Worm (Caenorhabditis elegans) whole organism, L4 larva: ENCODE measurements around the gene micu-1.

Experiments
- D1046.2 ChIP-seq: fragments of 200-800 bp; sonication (Bioruptor generic); IDR thresholded peaks from 2 replicates; pipeline ENCODE4 v1.3.6; 2022; ENCODE audit warnings: missing genetic modification characterization, missing compliant biosample characterization
- F49E8.2 ChIP-seq: sonication (generic microtip); optimal IDR thresholded peaks from 2 replicates; lab custom pipeline; 2016; ENCODE audit warnings: missing compliant biosample characterization, mild to moderate bottlenecking, missing genetic modification characterization, borderline replicate concordance
- R02D3.7 ChIP-seq: fragments of 150-350 bp; sonication (generic microtip); optimal IDR thresholded peaks from 3 replicates; lab custom pipeline; 2014; ENCODE audit warnings: missing biosample characterization, missing genetic modification characterization
- T20F7.1 ChIP-seq: fragments of 200-800 bp; sonication (Bioruptor generic); optimal IDR thresholded peaks from 2 replicates; lab custom pipeline; 2018; ENCODE audit warnings: mild to moderate bottlenecking, missing genetic modification characterization, missing compliant biosample characterization
- T26A8.4 ChIP-seq: fragments of 200-800 bp; sonication (Bioruptor generic); IDR thresholded peaks from 2 replicates; pipeline ENCODE4 v1.3.6; 2022; ENCODE audit warnings: missing genetic modification characterization, missing compliant biosample characterization
- ama-1 ChIP-seq: fragments of 150-350 bp; optimal IDR thresholded peaks from 2 replicates; lab custom pipeline; 2014; ENCODE audit warnings: inconsistent platforms, mixed read lengths
- arid-1 ChIP-seq: fragments of 200-800 bp; sonication (Bioruptor generic); conservative IDR thresholded peaks from 2 replicates; pipeline ENCODE4 v1.3.6; 2022; ENCODE audit warnings: missing genetic modification reagents, missing genetic modification characterization, missing compliant biosample characterization
- daf-16 ChIP-seq, 3 experiments: sonication (generic microtip); optimal IDR thresholded peaks; 2 replicates each; lab custom pipeline; 2016 to 2017; ENCODE audit warnings: missing genetic modification characterization in 3 of 3, missing genetic modification reagents in 3 of 3, mild to moderate bottlenecking in 2 of 3, missing compliant biosample characterization in 2 of 3, missing biosample characterization in 1 of 3, moderate library complexity in 1 of 3
- daf-19 ChIP-seq: fragments of 200-800 bp; sonication (Bioruptor generic); conservative IDR thresholded peaks from 2 replicates; pipeline ENCODE4 v1.3.6; 2022; ENCODE audit warnings: missing genetic modification characterization, missing compliant biosample characterization
- dmd-6 ChIP-seq: fragments of 200-800 bp; sonication (Bioruptor generic); IDR thresholded peaks from 2 replicates; pipeline ENCODE4 v1.3.6; 2022; ENCODE audit warnings: missing genetic modification reagents, missing genetic modification characterization, missing compliant biosample characterization
- duxl-1 ChIP-seq: sonication (generic microtip); optimal IDR thresholded peaks from 2 replicates; lab custom pipeline; 2016; ENCODE audit warnings: mild to moderate bottlenecking, missing genetic modification characterization, moderate library complexity, missing compliant biosample characterization; ENCODE audit not compliant: poor library complexity
- dve-1 ChIP-seq: sonication (generic microtip); optimal IDR thresholded peaks from 2 replicates; lab custom pipeline; 2017; ENCODE audit warnings: antibody characterized with exemption, mild to moderate bottlenecking, missing genetic modification characterization, missing compliant biosample characterization; ENCODE audit not compliant: insufficient read depth
- fos-1 ChIP-seq: fragments of 150-350 bp; optimal IDR thresholded peaks from 2 replicates; lab custom pipeline; 2014; ENCODE audit warnings: missing biosample characterization, missing genetic modification characterization
- hif-1 ChIP-seq, 2 experiments: sonication (generic microtip); optimal IDR thresholded peaks; 2 replicates each; lab custom pipeline; 2016 to 2017; ENCODE audit warnings: missing compliant biosample characterization in 2 of 2, missing genetic modification characterization in 2 of 2, missing genetic modification reagents in 2 of 2, missing genotype in 2 of 2, mild to moderate bottlenecking in 1 of 2
- hlh-11 ChIP-seq: fragments of 200-800 bp; sonication (Bioruptor generic); optimal IDR thresholded peaks from 2 replicates; lab custom pipeline; 2018; ENCODE audit warnings: mild to moderate bottlenecking, missing genetic modification characterization, missing compliant biosample characterization
- hlh-30 ChIP-seq: sonication (generic microtip); optimal IDR thresholded peaks from 2 replicates; lab custom pipeline; 2017; ENCODE audit warnings: antibody characterized with exemption, mild to moderate bottlenecking, missing genetic modification characterization, missing compliant biosample characterization; ENCODE audit not compliant: insufficient read depth
- hmg-1.1 ChIP-seq: fragments of 200-800 bp; sonication (Bioruptor generic); IDR thresholded peaks from 2 replicates; pipeline ENCODE4 v1.3.6; 2022; ENCODE audit warnings: missing genetic modification reagents, missing genetic modification characterization, missing compliant biosample characterization
- madf-9 ChIP-seq: fragments of 200-800 bp; sonication (Bioruptor generic); conservative IDR thresholded peaks from 2 replicates; pipeline ENCODE4 v1.3.6; 2022; ENCODE audit warnings: missing genetic modification reagents, missing genetic modification characterization, missing compliant biosample characterization
- mdl-1 ChIP-seq, 2 experiments: fragments of 150-350 bp in 1 of 2; sonication (generic microtip) in 1 of 2; optimal IDR thresholded peaks; 2 replicates each; lab custom pipeline; 2014 to 2017; ENCODE audit warnings: missing biosample characterization in 2 of 2, missing genetic modification characterization in 2 of 2
- mes-2 ChIP-seq: sonication (generic microtip); optimal IDR thresholded peaks from 2 replicates; lab custom pipeline; 2016; ENCODE audit warnings: missing genotype, mild to moderate bottlenecking, missing genetic modification characterization, missing compliant biosample characterization; ENCODE audit not compliant: poor library complexity, severe bottlenecking
- mxl-3 ChIP-seq: fragments of 200-800 bp; sonication (Bioruptor generic); optimal IDR thresholded peaks from 2 replicates; lab custom pipeline; 2018; ENCODE audit warnings: mild to moderate bottlenecking, missing genetic modification characterization, missing compliant biosample characterization
- nhr-11 ChIP-seq: fragments of 150-350 bp; optimal IDR thresholded peaks from 2 replicates; lab custom pipeline; 2014; ENCODE audit warnings: missing biosample characterization, missing genetic modification characterization
- nhr-237 ChIP-seq: sonication (generic microtip); optimal IDR thresholded peaks from 2 replicates; lab custom pipeline; 2017; ENCODE audit warnings: missing biosample characterization, missing genetic modification characterization
- nhr-25 ChIP-seq: sonication (generic microtip); optimal IDR thresholded peaks from 2 replicates; lab custom pipeline; 2017; ENCODE audit warnings: missing genetic modification characterization, mild to moderate bottlenecking, missing compliant biosample characterization, antibody characterized with exemption, moderate library complexity, borderline replicate concordance; ENCODE audit not compliant: insufficient read depth
- nhr-28 ChIP-seq: fragments of 150-350 bp; optimal IDR thresholded peaks from 2 replicates; lab custom pipeline; 2014; ENCODE audit warnings: missing biosample characterization, missing genetic modification characterization
- nhr-42 ChIP-seq: fragments of 200-800 bp; sonication (Bioruptor generic); IDR thresholded peaks from 2 replicates; pipeline ENCODE4 v1.3.6; 2022; ENCODE audit warnings: missing genetic modification characterization, missing compliant biosample characterization
- nhr-48 ChIP-seq: sonication (generic microtip); optimal IDR thresholded peaks from 2 replicates; lab custom pipeline; 2016; ENCODE audit warnings: mild to moderate bottlenecking, missing genetic modification characterization, missing compliant biosample characterization
- nhr-76 ChIP-seq: fragments of 150-350 bp; optimal IDR thresholded peaks from 2 replicates; lab custom pipeline; 2014; ENCODE audit warnings: missing biosample characterization, missing genetic modification characterization
- nhr-77 ChIP-seq: fragments of 150-350 bp; optimal IDR thresholded peaks from 2 replicates; lab custom pipeline; 2014; ENCODE audit warnings: missing biosample characterization, missing genetic modification characterization
- pha-4 ChIP-seq, 2 experiments: fragments of 150-350 bp in 1 of 2; fragments of 200-800 bp in 1 of 2; sonication (Bioruptor generic) in 1 of 2; IDR thresholded peaks in 1 of 2; optimal IDR thresholded peaks in 1 of 2; 2 replicates each; pipeline versions ENCODE4 v1.3.6 to Lab custom; 2014 to 2022; ENCODE audit warnings: missing genetic modification characterization in 2 of 2, missing genetic modification reagents in 2 of 2, missing biosample characterization in 1 of 2, missing compliant biosample characterization in 1 of 2
- php-3 ChIP-seq: fragments of 200-800 bp; sonication (Bioruptor generic); IDR thresholded peaks from 2 replicates; pipeline ENCODE4 v1.3.6; 2022; ENCODE audit warnings: missing genetic modification reagents, missing genetic modification characterization, missing compliant biosample characterization
- pqm-1 ChIP-seq: sonication (generic microtip); optimal IDR thresholded peaks from 2 replicates; lab custom pipeline; 2017; ENCODE audit warnings: missing biosample characterization, missing genetic modification characterization
- saeg-2 ChIP-seq: fragments of 200-800 bp; sonication (Bioruptor generic); IDR thresholded peaks from 2 replicates; pipeline ENCODE4 v1.3.6; 2022; ENCODE audit warnings: missing genetic modification reagents, missing genetic modification characterization, missing compliant biosample characterization
- sdz-12 ChIP-seq: fragments of 200-800 bp; sonication (Bioruptor generic); optimal IDR thresholded peaks from 2 replicates; lab custom pipeline; 2018; ENCODE audit warnings: mild to moderate bottlenecking, missing genetic modification characterization, missing compliant biosample characterization
- set-16 ChIP-seq: fragments of 200-800 bp; sonication (Bioruptor generic); IDR thresholded peaks from 2 replicates; pipeline ENCODE4 v1.3.6; 2022; ENCODE audit warnings: missing genetic modification reagents, missing genetic modification characterization, missing compliant biosample characterization
- skn-1 ChIP-seq: fragments of 150-350 bp; optimal IDR thresholded peaks from 2 replicates; lab custom pipeline; 2014; ENCODE audit warnings: missing biosample characterization, missing genetic modification characterization
- tag-97 ChIP-seq: fragments of 200-800 bp; sonication (Bioruptor generic); IDR thresholded peaks from 2 replicates; pipeline ENCODE4 v1.3.6; 2022; ENCODE audit warnings: missing genetic modification characterization, missing compliant biosample characterization
- tra-1 ChIP-seq: fragments of 200-800 bp; sonication (Bioruptor generic); IDR thresholded peaks from 2 replicates; pipeline ENCODE4 v1.3.6; 2022; ENCODE audit warnings: missing genetic modification reagents, missing genetic modification characterization, missing compliant biosample characterization
- unc-62 ChIP-seq, 3 experiments: fragments of 150-350 bp in 1 of 3; sonication (generic microtip); optimal IDR thresholded peaks in 2 of 3; peaks in 1 of 3; 1 replicate in 1 of 3; 2 replicates in 2 of 3; lab custom pipeline; 2014 to 2017; ENCODE audit warnings: missing biosample characterization in 3 of 3, missing genetic modification characterization in 3 of 3, missing genetic modification reagents in 3 of 3, missing genotype in 1 of 3
- zag-1 ChIP-seq: fragments of 150-350 bp; optimal IDR thresholded peaks from 2 replicates; lab custom pipeline; 2014; ENCODE audit warnings: missing biosample characterization, missing genetic modification characterization
- zfp-2 ChIP-seq: sonication (generic microtip); optimal IDR thresholded peaks from 2 replicates; lab custom pipeline; 2016; ENCODE audit warnings: mild to moderate bottlenecking, missing genetic modification characterization, missing compliant biosample characterization
- ztf-11 ChIP-seq: fragments of 150-350 bp; optimal IDR thresholded peaks from 2 replicates; lab custom pipeline; 2014; ENCODE audit warnings: missing biosample characterization, missing genetic modification characterization

micu-1 gene

ce11 chrIV:13328059-13328458 is 30.3 kb downstream of the micu-1 start, which contains the start of gene far-6:
Gene far-6 (plus strand): TSS chrIV:13328359.
- TF ChIP-seq daf-19 (GFP tag; lab: Robert Waterston, UW): no peak
- no peak for TF ChIP-seq nhr-25 (tag; lab: Kevin White, UChicago)
- TF ChIP-seq R02D3.7 (tag; lab: Kevin White, UChicago): no peak
- no peak for TF ChIP-seq dve-1 (tag; lab: Kevin White, UChicago)
- no peak for TF ChIP-seq tra-1
- TF ChIP-seq sdz-12: no peak
- TF ChIP-seq skn-1 (tag; lab: Kevin White, UChicago): no peak
- no peak for TF ChIP-seq nhr-42
- no peak for TF ChIP-seq saeg-2 (GFP tag; lab: Robert Waterston, UW)

ce11 chrIV:13330547-13330946 is 32.8 kb downstream of the micu-1 start:
- 0 out of 2 replicates have a peak, but pooled peaks have one; percentile 18 for TF ChIP-seq hmg-1.1
- TF ChIP-seq set-16 (GFP tag; lab: Robert Waterston, UW): peak; percentile 57
- peak; percentile 12 for TF ChIP-seq mxl-3
- no peak for TF ChIP-seq hlh-30

- peak; percentile 85 for TF ChIP-seq set-16 (GFP tag; lab: Robert Waterston, UW)
- no peak for TF ChIP-seq F49E8.2 (tag; lab: Kevin White, UChicago)
- TF ChIP-seq nhr-237 (tag; lab: Kevin White, UChicago): no peak
Measured at ce11 chrIV:13331285-13331684, 33.6 kb downstream of the micu-1 start, which contains the start of gene pqn-74. Gene pqn-74 (minus strand): TSS chrIV:13331406.

ce11 chrIV:13334287-13334686 is 36.6 kb downstream of the micu-1 start:
- peak; percentile 16 for TF ChIP-seq hlh-11 (tag; lab: Kevin White, UChicago)
- no peak for TF ChIP-seq mes-2 (tag; lab: Kevin White, UChicago)
- TF ChIP-seq mdl-1 (tag; optimal IDR thresholded peaks at IDR 0.05; lab: Kevin White, UChicago): no peak
- no peak for TF ChIP-seq zfp-2
- TF ChIP-seq T20F7.1 (GFP tag; lab: Kevin White, UChicago): no peak
- TF ChIP-seq nhr-11 (tag; lab: Kevin White, UChicago): no peak
- TF ChIP-seq arid-1 (GFP tag; lab: Robert Waterston, UW): no peak
- no peak for TF ChIP-seq madf-9 (GFP tag; lab: Robert Waterston, UW)
- TF ChIP-seq nhr-48 (tag; lab: Kevin White, UChicago): no peak
- TF ChIP-seq hif-1 (tag; optimal IDR thresholded peaks at IDR 0.05; lab: Kevin White, UChicago): peak in 1 of 2 experiments; percentile 27
- peak in 1 of 2 experiments; percentile 76 for TF ChIP-seq unc-62 (GFP tag; optimal IDR thresholded peaks at IDR 0.05 in 1 of 2; lab: Kevin White, UChicago)
- no peak for TF ChIP-seq unc-62 (tag; optimal IDR thresholded peaks at IDR 0.05; lab: Kevin White, UChicago)
- TF ChIP-seq zag-1 (tag; lab: Kevin White, UChicago): no peak
- no peak for TF ChIP-seq duxl-1 (tag; lab: Kevin White, UChicago)
- TF ChIP-seq nhr-76 (tag; lab: Kevin White, UChicago): no peak
- TF ChIP-seq pha-4 (GFP tag; IDR thresholded peaks at IDR 0.05; lab: Robert Waterston, UW): no peak
- TF ChIP-seq pha-4 (tag; optimal IDR thresholded peaks at IDR 0.05; lab: Kevin White, UChicago): no peak
- TF ChIP-seq dve-1 (tag; lab: Kevin White, UChicago): peak; percentile 41
- TF ChIP-seq php-3: 0 out of 2 replicates have a peak, but pooled peaks have one; percentile 29
- TF ChIP-seq dmd-6 (GFP tag; lab: Robert Waterston, UW): peak; percentile 53
- no peak for TF ChIP-seq ama-1 (lab: Kevin White, UChicago)
- no peak for TF ChIP-seq daf-16 (GFP tag; optimal IDR thresholded peaks at IDR 0.05; lab: Kevin White, UChicago)
- peak; percentile 11 for TF ChIP-seq daf-16 (tag; optimal IDR thresholded peaks at IDR 0.05; lab: Kevin White, UChicago)
- TF ChIP-seq set-16 (GFP tag; lab: Robert Waterston, UW): no peak
- no peak for TF ChIP-seq tag-97 (GFP tag; lab: Robert Waterston, UW)
- no peak for TF ChIP-seq daf-19 (GFP tag; lab: Robert Waterston, UW)
- TF ChIP-seq nhr-28: peak; percentile 77
- TF ChIP-seq T26A8.4: peak; percentile 28
- peak; percentile 11 for TF ChIP-seq pqm-1 (tag; lab: Kevin White, UChicago)
- TF ChIP-seq ztf-11: no peak
- no peak for TF ChIP-seq hmg-1.1
- no peak for TF ChIP-seq fos-1 (tag; lab: Kevin White, UChicago)
- no peak for TF ChIP-seq D1046.2
- TF ChIP-seq nhr-77 (tag; lab: Kevin White, UChicago): peak; percentile 0
- peak; percentile 48 for TF ChIP-seq hlh-30
- no peak for TF ChIP-seq sdz-12
